Fruit fly (Drosophila melanogaster): ENCODE measurements around the gene CheB74a.

CheB74a gene

DNA sequence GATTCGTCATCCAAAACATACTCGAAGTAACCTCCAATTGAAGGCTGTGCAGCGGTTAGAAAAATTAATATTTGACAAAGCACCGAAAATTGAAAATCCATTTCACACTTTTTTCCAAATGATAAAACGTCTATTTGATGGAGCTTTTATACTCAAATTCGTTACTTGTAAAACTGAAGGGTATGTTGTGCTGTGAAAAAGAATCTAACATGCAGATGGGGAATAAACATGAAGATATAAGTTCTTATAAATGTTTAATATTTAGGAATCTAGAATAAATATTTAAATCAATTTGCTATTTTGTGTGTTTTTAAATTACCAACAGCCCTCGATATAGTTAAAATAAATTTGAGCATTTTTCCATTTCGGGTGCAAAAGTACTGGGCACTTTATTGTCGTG lies at the start of gene CheB74a:
Gene CheB74a, minus strand, starts transcription at position 101 of the 400 bp plus-strand sequence.
- TF ChIP-seq CG8478 (optimal IDR thresholded peaks at IDR 0.05) (no peak), pan (optimal IDR thresholded peaks at IDR 0.05) (no peak), psq (optimal IDR thresholded peaks at IDR 0.05) (no peak), EcR (GFP tag; optimal IDR thresholded peaks at IDR 0.05) (no peak), usp (GFP tag; optimal IDR thresholded peaks at IDR 0.05) (no peak), Dll (optimal IDR thresholded peaks at IDR 0.05) (no peak)

dm6 chr3L:17763987-17764386 lies 44.3 kb upstream of the CheB74a start, which contains the start of the genes Adgf-A and Adgf-A2:
TSS of gene Adgf-A (minus strand) at chr3L:17764158.
TSS of gene Adgf-A2 (minus strand) at chr3L:17764158.
- TF ChIP-seq Dll (optimal IDR thresholded peaks at IDR 0.05), result no peak
- no peak for TF ChIP-seq usp (GFP tag; optimal IDR thresholded peaks at IDR 0.05)
- no peak for TF ChIP-seq EcR (GFP tag; optimal IDR thresholded peaks at IDR 0.05)
- no peak for TF ChIP-seq pan (optimal IDR thresholded peaks at IDR 0.05)
- no peak for TF ChIP-seq CG8478 (optimal IDR thresholded peaks at IDR 0.05)
- TF ChIP-seq psq (optimal IDR thresholded peaks at IDR 0.05), result no peak

dm6 chr3L:17759072-17759747 lies 39.6 kb upstream of the CheB74a start, which contains the start of gene CG32181:
TSS of gene CG32181 (plus strand) at chr3L:17759697.
- TF ChIP-seq pan (optimal IDR thresholded peaks at IDR 0.05) (no peak), Dll (optimal IDR thresholded peaks at IDR 0.05) (no peak), EcR (GFP tag; optimal IDR thresholded peaks at IDR 0.05) (no peak), usp (GFP tag; optimal IDR thresholded peaks at IDR 0.05) (no peak), psq (optimal IDR thresholded peaks at IDR 0.05) (no peak), CG8478 (optimal IDR thresholded peaks at IDR 0.05) (no peak)

DNA sequence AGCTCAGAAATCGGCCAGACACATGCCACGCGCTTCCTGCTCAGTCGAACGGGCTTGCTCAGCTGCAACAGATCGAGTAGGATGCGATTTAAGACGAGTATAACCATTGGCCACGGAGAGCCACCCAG lies 38.3 kb upstream of the CheB74a start, which contains the start of gene CG32182:
Gene CG32182, plus strand, starts transcription at position 29 of the 128 bp plus-strand sequence.
- TF ChIP-seq Dll (optimal IDR thresholded peaks at IDR 0.05), result no peak
- TF ChIP-seq EcR (GFP tag; optimal IDR thresholded peaks at IDR 0.05), result no peak
- no peak for TF ChIP-seq psq (optimal IDR thresholded peaks at IDR 0.05)
- no peak for TF ChIP-seq CG8478 (optimal IDR thresholded peaks at IDR 0.05)
- no peak for TF ChIP-seq pan (optimal IDR thresholded peaks at IDR 0.05)
- TF ChIP-seq usp (GFP tag; optimal IDR thresholded peaks at IDR 0.05), result no peak

- no peak for TF ChIP-seq usp (GFP tag; optimal IDR thresholded peaks at IDR 0.05)
- no peak for TF ChIP-seq pan (optimal IDR thresholded peaks at IDR 0.05)
- TF ChIP-seq psq (optimal IDR thresholded peaks at IDR 0.05), result no peak
- no peak for TF ChIP-seq EcR (GFP tag; optimal IDR thresholded peaks at IDR 0.05)
- TF ChIP-seq Dll (optimal IDR thresholded peaks at IDR 0.05), result no peak
- no peak for TF ChIP-seq CG8478 (optimal IDR thresholded peaks at IDR 0.05)
Measured at dm6 chr3L:17757156-17758083, 37.8 kb upstream of the CheB74a start.

dm6 chr3L:17754285-17754684 lies 34.6 kb upstream of the CheB74a start:
- no peak for TF ChIP-seq CG8478 (optimal IDR thresholded peaks at IDR 0.05)

dm6 chr3L:17750488-17750887 lies 30.8 kb upstream of the CheB74a start, which contains the start of gene Adgf-B:
TSS of gene Adgf-B (minus strand) at chr3L:17750588.
- TF ChIP-seq pan (optimal IDR thresholded peaks at IDR 0.05), result no peak
- no peak for TF ChIP-seq Dll (optimal IDR thresholded peaks at IDR 0.05)

DNA sequence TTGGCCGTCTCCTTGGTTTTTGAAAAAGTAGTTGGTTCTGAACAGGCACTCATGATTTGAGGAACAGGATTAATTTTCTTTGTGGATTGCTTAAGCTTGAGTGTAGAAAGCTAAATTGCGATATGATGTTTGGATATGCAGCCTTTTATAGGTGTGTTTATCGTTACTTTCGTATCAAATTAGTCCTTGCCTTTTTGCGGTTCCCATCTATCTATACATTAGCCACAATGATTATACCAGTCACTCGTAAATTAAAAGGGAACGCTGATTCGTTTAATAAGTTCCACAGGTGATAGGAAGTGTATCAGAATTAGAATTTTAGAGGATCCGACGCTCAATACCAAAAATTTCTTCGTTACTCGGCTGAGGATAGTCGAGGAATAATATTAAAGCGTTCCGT lies 27.1 kb upstream of the CheB74a start, which contains the start of gene CG6034:
Gene CG6034, minus strand, starts transcription at position 101 of the 400 bp plus-strand sequence.
- TF ChIP-seq Dll (optimal IDR thresholded peaks at IDR 0.05) (no peak), CG8478 (optimal IDR thresholded peaks at IDR 0.05) (no peak), pan (optimal IDR thresholded peaks at IDR 0.05) (no peak), usp (GFP tag; optimal IDR thresholded peaks at IDR 0.05) (no peak), EcR (GFP tag; optimal IDR thresholded peaks at IDR 0.05) (no peak), psq (optimal IDR thresholded peaks at IDR 0.05) (no peak)

DNA sequence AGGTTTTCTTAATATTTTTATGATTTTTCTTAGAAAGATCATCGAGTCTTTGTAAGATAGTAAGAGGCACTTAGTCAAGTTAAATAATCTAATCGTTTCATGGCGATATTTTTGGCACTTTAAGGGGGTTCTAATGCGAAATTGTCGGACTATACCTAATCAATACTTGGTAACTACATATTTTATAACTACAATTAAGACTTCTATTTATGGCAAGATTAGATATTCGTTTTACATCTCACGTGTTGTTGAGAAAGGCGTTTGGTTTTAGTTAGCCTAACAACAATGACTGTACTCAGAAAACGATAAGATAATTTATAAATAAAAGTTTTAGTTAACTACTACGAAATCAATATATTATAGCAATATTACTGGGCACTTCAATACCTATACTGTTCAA lies 22.9 kb upstream of the CheB74a start:
- TF ChIP-seq CG8478 (optimal IDR thresholded peaks at IDR 0.05), result no peak
- TF ChIP-seq psq (optimal IDR thresholded peaks at IDR 0.05), result no peak
- TF ChIP-seq EcR (GFP tag; optimal IDR thresholded peaks at IDR 0.05), result no peak
- no peak for TF ChIP-seq Dll (optimal IDR thresholded peaks at IDR 0.05)
- no peak for TF ChIP-seq usp (GFP tag; optimal IDR thresholded peaks at IDR 0.05)
- TF ChIP-seq pan (optimal IDR thresholded peaks at IDR 0.05), result no peak

DNA sequence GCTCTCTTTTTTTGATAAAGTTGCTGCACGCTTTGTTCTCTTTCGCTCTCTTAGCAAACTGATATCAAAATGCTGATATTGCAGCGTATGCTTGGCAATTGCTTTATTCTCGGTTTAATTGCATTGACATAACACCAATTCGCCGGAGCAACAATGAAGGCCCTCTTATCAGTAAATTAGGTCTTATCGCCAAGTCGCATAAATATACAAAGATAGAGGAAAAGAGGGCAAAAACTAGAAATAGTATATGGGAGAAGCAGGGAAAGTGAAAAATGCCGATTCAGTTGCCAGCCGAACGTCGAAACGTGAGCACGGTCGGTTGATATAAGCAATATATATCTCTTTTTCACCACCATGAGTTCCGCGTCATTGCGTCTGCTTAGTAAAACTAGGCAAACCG lies 20.8 kb upstream of the CheB74a start, which contains the start of gene CG7460:
Gene CG7460, plus strand, starts transcription at position 70 of the 400 bp plus-strand sequence.
- no peak for TF ChIP-seq psq (optimal IDR thresholded peaks at IDR 0.05)
- TF ChIP-seq Dll (optimal IDR thresholded peaks at IDR 0.05), result no peak
- TF ChIP-seq EcR (GFP tag; optimal IDR thresholded peaks at IDR 0.05), result no peak
- TF ChIP-seq CG8478 (optimal IDR thresholded peaks at IDR 0.05), result no peak
- no peak for TF ChIP-seq usp (GFP tag; optimal IDR thresholded peaks at IDR 0.05)
- TF ChIP-seq pan (optimal IDR thresholded peaks at IDR 0.05), result no peak

- TF ChIP-seq EcR (GFP tag; optimal IDR thresholded peaks at IDR 0.05) (no peak), psq (optimal IDR thresholded peaks at IDR 0.05) (no peak)
Measured at dm6 chr3L:17739627-17740026, 20.0 kb upstream of the CheB74a start.

DNA sequence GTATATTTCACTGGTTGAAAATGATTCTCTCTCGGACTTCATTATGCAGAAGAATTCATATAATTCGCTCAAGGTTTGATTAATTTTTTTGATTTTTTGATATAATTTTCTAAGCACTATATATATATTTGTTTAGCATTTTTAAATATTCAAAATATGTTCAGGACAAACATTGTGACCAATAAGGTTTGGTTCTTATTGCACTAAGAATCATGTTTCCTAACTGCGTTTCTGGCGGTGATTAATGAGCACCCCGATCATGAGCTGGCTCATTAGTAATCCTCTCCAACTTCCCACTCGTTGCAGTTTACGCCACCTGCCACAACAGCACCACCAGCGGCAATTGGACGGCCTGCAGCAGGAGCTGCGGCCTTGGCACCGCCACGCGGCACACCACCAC lies 9.6 kb upstream of the CheB74a start, which contains the start of gene CG6052:
Gene CG6052, minus strand, starts transcription at position 101 of the 400 bp plus-strand sequence.
- no peak for TF ChIP-seq pan (optimal IDR thresholded peaks at IDR 0.05)
- no peak for TF ChIP-seq Dll (optimal IDR thresholded peaks at IDR 0.05)
- TF ChIP-seq psq (optimal IDR thresholded peaks at IDR 0.05), result no peak
- no peak for TF ChIP-seq usp (GFP tag; optimal IDR thresholded peaks at IDR 0.05)
- TF ChIP-seq CG8478 (optimal IDR thresholded peaks at IDR 0.05), result no peak
- TF ChIP-seq EcR (GFP tag; optimal IDR thresholded peaks at IDR 0.05), result no peak

Data from whole organism.